Fruit fly (Drosophila melanogaster) whole organism, embryonic: ENCODE measurements around the gene Pop4.

Experiments used
- Asciz ChIP-seq: fragments of 200-800 bp; sonication (Bioruptor generic); optimal IDR thresholded peaks from 2 replicates; lab custom pipeline; 2017; ENCODE audit warnings: missing biosample characterization, mild to moderate bottlenecking, missing genetic modification characterization, missing genetic modification reagents
- CG10543 ChIP-seq: fragments of 200-800 bp; sonication (Bioruptor generic); optimal IDR thresholded peaks from 3 replicates; lab custom pipeline; 2017; ENCODE audit warnings: missing biosample characterization, mild to moderate bottlenecking, missing genetic modification characterization, moderate library complexity
- CG13296 ChIP-seq: fragments of 200-800 bp; sonication (Bioruptor generic); optimal IDR thresholded peaks from 3 replicates; lab custom pipeline; 2018; ENCODE audit warnings: missing biosample characterization, mild to moderate bottlenecking, missing genetic modification characterization
- CG17568 ChIP-seq: fragments of 200-800 bp; sonication (Bioruptor generic); optimal IDR thresholded peaks from 2 replicates; lab custom pipeline; 2018; ENCODE audit warnings: missing biosample characterization, mild to moderate bottlenecking, missing genetic modification characterization, moderate library complexity
- CG17829 ChIP-seq: fragments of 200-800 bp; optimal IDR thresholded peaks from 2 replicates; lab custom pipeline; 2019; ENCODE audit warnings: missing biosample characterization, mild to moderate bottlenecking, missing genetic modification characterization, moderate library complexity
- CG31224 ChIP-seq: fragments of 200-800 bp; sonication (Bioruptor generic); IDR thresholded peaks from 2 replicates; pipeline ENCODE4 v1.3.6; 2022; ENCODE audit warnings: missing biosample characterization, missing genetic modification characterization
- CG31441 ChIP-seq: fragments of 200-800 bp; sonication (Bioruptor generic); IDR thresholded peaks from 2 replicates; pipeline ENCODE4 v1.3.6; 2022; ENCODE audit warnings: missing biosample characterization, missing genetic modification characterization
- CG34376 ChIP-seq: fragments of 200-800 bp; sonication (Bioruptor generic); optimal IDR thresholded peaks from 2 replicates; lab custom pipeline; 2018; ENCODE audit warnings: missing biosample characterization, mild to moderate bottlenecking, missing genetic modification characterization
- CG4707 ChIP-seq: fragments of 200-800 bp; sonication (Bioruptor generic); optimal IDR thresholded peaks from 2 replicates; lab custom pipeline; 2018; ENCODE audit warnings: missing biosample characterization, mild to moderate bottlenecking, missing genetic modification characterization, moderate library complexity
- CG6175 ChIP-seq: fragments of 200-800 bp; sonication (Bioruptor generic); IDR thresholded peaks from 3 replicates; pipeline ENCODE4 v1.3.6; 2022; ENCODE audit warnings: missing biosample characterization, missing genetic modification characterization
- CG6689 ChIP-seq: fragments of 200-800 bp; sonication (Bioruptor generic); IDR thresholded peaks from 2 replicates; pipeline ENCODE4 v1.3.6; 2022; ENCODE audit warnings: missing biosample characterization, missing genetic modification characterization
- CG7963 ChIP-seq: fragments of 200-800 bp; sonication (Bioruptor generic); IDR thresholded peaks from 3 replicates; pipeline ENCODE4 v1.3.6; 2022; ENCODE audit warnings: missing biosample characterization, missing genetic modification characterization; ENCODE audit not compliant: partially characterized antibody
- CG8290 ChIP-seq, 3 experiments: fragments of 200-800 bp; sonication (Bioruptor generic); optimal IDR thresholded peaks; 2 replicates each; lab custom pipeline; 2016 to 2019; ENCODE audit warnings: missing biosample characterization in 3 of 3, missing genetic modification characterization in 3 of 3, mild to moderate bottlenecking in 2 of 3, moderate library complexity in 1 of 3
- CG8944 ChIP-seq: fragments of 200-800 bp; sonication (Bioruptor generic); optimal IDR thresholded peaks from 3 replicates; lab custom pipeline; 2016; ENCODE audit warnings: missing biosample characterization, missing genetic modification characterization
- CG9932 ChIP-seq: fragments of 200-800 bp; sonication (Bioruptor generic); IDR thresholded peaks from 2 replicates; pipeline ENCODE4 v1.3.6; 2022; ENCODE audit warnings: missing biosample characterization, missing genetic modification characterization
- D ChIP-seq, 2 experiments: fragments of 200-800 bp in 1 of 2; fragments of >200 bp in 1 of 2; sonication (Bioruptor generic) in 1 of 2; optimal IDR thresholded peaks; 2 replicates in 1 of 2; 3 replicates in 1 of 2; lab custom pipeline; 2017; ENCODE audit warnings: mild to moderate bottlenecking in 1 of 2, missing biosample characterization in 1 of 2, missing genetic modification characterization in 1 of 2, missing genetic modification reagents in 1 of 2
- D19A ChIP-seq: fragments of 200-800 bp; optimal IDR thresholded peaks from 3 replicates; lab custom pipeline; 2019; ENCODE audit warnings: missing biosample characterization, mild to moderate bottlenecking, missing genetic modification characterization, moderate library complexity
- Deaf1 ChIP-seq: fragments of 200-800 bp; optimal IDR thresholded peaks from 3 replicates; lab custom pipeline; 2019; ENCODE audit warnings: missing biosample characterization, mild to moderate bottlenecking, missing genetic modification characterization, moderate library complexity
- Dip3 ChIP-seq: fragments of 200-800 bp; sonication (Bioruptor generic); optimal IDR thresholded peaks from 3 replicates; lab custom pipeline; 2016; ENCODE audit warnings: missing biosample characterization, missing genetic modification characterization
- Fer3 ChIP-seq: fragments of 200-800 bp; sonication (Bioruptor generic); optimal IDR thresholded peaks from 2 replicates; lab custom pipeline; 2018; ENCODE audit warnings: missing biosample characterization, mild to moderate bottlenecking, missing genetic modification characterization, moderate library complexity
- Hr51 ChIP-seq, 2 experiments: fragments of 200-800 bp; sonication (Bioruptor generic); optimal IDR thresholded peaks; 2 replicates in 1 of 2; 3 replicates in 1 of 2; lab custom pipeline; 2016 to 2018; ENCODE audit warnings: missing biosample characterization in 2 of 2, missing genetic modification characterization in 2 of 2, mild to moderate bottlenecking in 1 of 2, moderate library complexity in 1 of 2
- Lim3 ChIP-seq: fragments of 200-800 bp; sonication (Bioruptor generic); IDR thresholded peaks from 2 replicates; pipeline ENCODE4 v1.3.6; 2022; ENCODE audit warnings: missing biosample characterization, missing genetic modification characterization
- Six4 ChIP-seq: fragments of 200-800 bp; sonication (Bioruptor generic); optimal IDR thresholded peaks from 2 replicates; lab custom pipeline; 2016; ENCODE audit warnings: missing biosample characterization, missing genetic modification characterization
- Usf ChIP-seq: fragments of 200-800 bp; sonication (Bioruptor generic); optimal IDR thresholded peaks from 2 replicates; lab custom pipeline; 2017; ENCODE audit warnings: missing genotype, missing biosample characterization, missing genetic modification characterization
- aop ChIP-seq: fragments of 200-800 bp; sonication (Bioruptor generic); IDR thresholded peaks from 2 replicates; pipeline ENCODE4 v1.3.6; 2022; ENCODE audit warnings: missing biosample characterization, missing genetic modification characterization
- ara ChIP-seq: fragments of 200-800 bp; sonication (Bioruptor generic); IDR thresholded peaks from 2 replicates; pipeline ENCODE4 v1.3.6; 2022; ENCODE audit warnings: missing biosample characterization, missing genetic modification characterization
- chif ChIP-seq, 2 experiments: fragments of 200-800 bp; sonication (Bioruptor generic); optimal IDR thresholded peaks; 3 replicates each; lab custom pipeline; 2016; ENCODE audit warnings: missing biosample characterization in 2 of 2, missing genetic modification characterization in 2 of 2
- ci ChIP-seq: fragments of 200-800 bp; sonication (Bioruptor generic); IDR thresholded peaks from 3 replicates; pipeline ENCODE4 v1.3.6; 2022; ENCODE audit warnings: missing biosample characterization, missing genetic modification characterization
- danr ChIP-seq: fragments of 200-800 bp; sonication (Bioruptor generic); IDR thresholded peaks from 2 replicates; pipeline ENCODE4 v1.3.6; 2022; ENCODE audit warnings: missing biosample characterization, missing genetic modification characterization
- dati ChIP-seq: fragments of 200-800 bp; sonication (Bioruptor generic); IDR thresholded peaks from 2 replicates; pipeline ENCODE4 v1.3.6; 2022; ENCODE audit warnings: missing biosample characterization, missing genetic modification characterization
- gcm ChIP-seq: fragments of 200-800 bp; sonication (Bioruptor generic); optimal IDR thresholded peaks from 2 replicates; lab custom pipeline; 2019; ENCODE audit warnings: missing biosample characterization, mild to moderate bottlenecking, missing genetic modification characterization, moderate library complexity
- gem ChIP-seq: fragments of 200-800 bp; sonication (Bioruptor generic); optimal IDR thresholded peaks from 2 replicates; lab custom pipeline; 2019; ENCODE audit warnings: missing biosample characterization, mild to moderate bottlenecking, missing genetic modification characterization, moderate library complexity
- hb ChIP-seq: fragments of 200-800 bp; sonication (Bioruptor generic); IDR thresholded peaks from 3 replicates; pipeline ENCODE4 v1.3.6; 2022; ENCODE audit warnings: missing biosample characterization, missing genetic modification characterization; ENCODE audit not compliant: partially characterized antibody
- hkb ChIP-seq, 2 experiments: fragments of 200-800 bp in 1 of 2; fragments of >200 bp in 1 of 2; sonication (Bioruptor generic) in 1 of 2; IDR thresholded peaks in 1 of 2; optimal IDR thresholded peaks in 1 of 2; 2 replicates each; pipeline versions ENCODE4 v1.3.6 to Lab custom; 2017 to 2022; ENCODE audit warnings: missing biosample characterization in 1 of 2, missing genetic modification characterization in 1 of 2
- jumu ChIP-seq: fragments of 200-800 bp; sonication (Bioruptor generic); optimal IDR thresholded peaks from 3 replicates; lab custom pipeline; 2016; ENCODE audit warnings: missing biosample characterization, missing genetic modification characterization
- kay ChIP-seq: fragments of 200-800 bp; sonication (Bioruptor generic); optimal IDR thresholded peaks from 2 replicates; lab custom pipeline; 2016; ENCODE audit warnings: missing biosample characterization, missing genetic modification characterization
- klu ChIP-seq: fragments of 200-800 bp; sonication (Bioruptor generic); IDR thresholded peaks from 2 replicates; pipeline ENCODE4 v1.3.6; 2022; ENCODE audit warnings: missing biosample characterization, missing genetic modification characterization
- nau ChIP-seq: fragments of 200-800 bp; sonication (Bioruptor generic); optimal IDR thresholded peaks from 3 replicates; lab custom pipeline; 2017; ENCODE audit warnings: missing biosample characterization, mild to moderate bottlenecking, missing genetic modification characterization, missing genetic modification reagents
- nerfin-1 ChIP-seq: fragments of 200-800 bp; sonication (Bioruptor generic); optimal IDR thresholded peaks from 3 replicates; lab custom pipeline; 2019; ENCODE audit warnings: missing biosample characterization, mild to moderate bottlenecking, missing genetic modification characterization, moderate library complexity
- pros ChIP-seq: fragments of 200-800 bp; sonication (Bioruptor generic); optimal IDR thresholded peaks from 3 replicates; lab custom pipeline; 2019; ENCODE audit warnings: missing biosample characterization, mild to moderate bottlenecking, missing genetic modification characterization, moderate library complexity
- seq ChIP-seq: fragments of 200-800 bp; sonication (Bioruptor generic); IDR thresholded peaks from 2 replicates; pipeline ENCODE4 v1.3.6; 2022; ENCODE audit warnings: missing biosample characterization, missing genetic modification characterization
- shn ChIP-seq: fragments of 200-800 bp; sonication (Bioruptor generic); optimal IDR thresholded peaks from 3 replicates; lab custom pipeline; 2016; ENCODE audit warnings: missing biosample characterization, missing genetic modification characterization
- ttk ChIP-seq: fragments of 200-800 bp; sonication (Bioruptor generic); IDR thresholded peaks from 2 replicates; pipeline ENCODE4 v2.1.2; 2022; ENCODE audit warnings: missing biosample characterization, missing genetic modification characterization
- usp ChIP-seq: fragments of >200 bp; optimal IDR thresholded peaks from 2 replicates; lab custom pipeline; 2017; ENCODE audit warnings: missing biosample characterization, missing genetic modification characterization
- wdn ChIP-seq: fragments of 200-800 bp; sonication (Bioruptor generic); IDR thresholded peaks from 2 replicates; pipeline ENCODE4 v1.3.6; 2022; ENCODE audit warnings: missing biosample characterization, missing genetic modification characterization
- z ChIP-seq: fragments of 200-800 bp; sonication (Bioruptor generic); IDR thresholded peaks from 3 replicates; pipeline ENCODE4 v1.3.6; 2022; ENCODE audit warnings: missing biosample characterization, missing genetic modification characterization
- zf30C ChIP-seq: fragments of 200-800 bp; sonication (Bioruptor generic); optimal IDR thresholded peaks from 3 replicates; lab custom pipeline; 2018; ENCODE audit warnings: missing biosample characterization, mild to moderate bottlenecking, missing genetic modification characterization
- zfh2 ChIP-seq: fragments of 200-800 bp; sonication (Bioruptor generic); optimal IDR thresholded peaks from 2 replicates; lab custom pipeline; 2016; ENCODE audit warnings: missing biosample characterization, missing genetic modification characterization

Gene Pop4

dm6 chr3L:7961973-7962753 lies 16.3 kb downstream of the Pop4 start (continued):
- peak; percentile 5 for TF ChIP-seq CG4707 (GFP tag; lab: Kevin White, UChicago)
- no peak for TF ChIP-seq Dip3
- TF ChIP-seq jumu (GFP tag; lab: Kevin White, UChicago), result no peak
- TF ChIP-seq nerfin-1 (tag; lab: Kevin White, UChicago), result peak; percentile 8
- TF ChIP-seq Six4 (GFP tag; lab: Kevin White, UChicago), result no peak
- TF ChIP-seq ttk (GFP tag; lab: Robert Waterston, UW), result no peak
- no peak for TF ChIP-seq hkb (optimal IDR thresholded peaks at IDR 0.05; lab: Kevin White, UChicago)
- no peak for TF ChIP-seq hkb (GFP tag; IDR thresholded peaks at IDR 0.05; lab: Robert Waterston, UW)
- peak in 1 of 2 experiments; percentile 46 for TF ChIP-seq Hr51 (GFP tag; optimal IDR thresholded peaks at IDR 0.05; lab: Kevin White, UChicago)
- peak; percentile 53 for TF ChIP-seq CG34376 (GFP tag; lab: Kevin White, UChicago)
- peak; percentile 58; the same call in 1 of the 2 replicates for TF ChIP-seq CG31441 (GFP tag; lab: Robert Waterston, UW)
- no peak for TF ChIP-seq CG10543 (GFP tag; lab: Kevin White, UChicago)
- no peak for TF ChIP-seq CG6689
- no peak for TF ChIP-seq shn (GFP tag; lab: Kevin White, UChicago)
- no peak for TF ChIP-seq Usf (GFP tag; lab: Kevin White, UChicago)
- no peak for TF ChIP-seq aop
- peak; percentile 27 for TF ChIP-seq Asciz (GFP tag; lab: Kevin White, UChicago)
- TF ChIP-seq wdn (GFP tag; lab: Robert Waterston, UW), result no peak
- peak; percentile 62 for TF ChIP-seq gem (tag; lab: Kevin White, UChicago)
- no peak for TF ChIP-seq seq (GFP tag; lab: Robert Waterston, UW)
- TF ChIP-seq CG9932 (GFP tag; lab: Robert Waterston, UW), result no peak
- TF ChIP-seq gcm (GFP tag; lab: Kevin White, UChicago), result no peak
- no peak for TF ChIP-seq pros (GFP tag; lab: Kevin White, UChicago)
- no peak for TF ChIP-seq ara (GFP tag; lab: Robert Waterston, UW)
- TF ChIP-seq ci, result 0 out of 3 replicates have a peak, but pooled peaks have one; percentile 47
- no peak for TF ChIP-seq zfh2
- TF ChIP-seq hb (GFP tag; lab: Robert Waterston, UW), result no peak
- TF ChIP-seq CG8290 (GFP tag; optimal IDR thresholded peaks at IDR 0.05; lab: Kevin White, UChicago), result no peak
- no peak for TF ChIP-seq CG8290 (tag; optimal IDR thresholded peaks at IDR 0.05; lab: Kevin White, UChicago)
- no peak for TF ChIP-seq chif (GFP tag; optimal IDR thresholded peaks at IDR 0.05; lab: Kevin White, UChicago)
- no peak for TF ChIP-seq klu (GFP tag; lab: Robert Waterston, UW)
- TF ChIP-seq kay, result no peak
- no peak for TF ChIP-seq CG8944 (GFP tag; lab: Kevin White, UChicago)
- peak; percentile 23; the same call in 1 of the 3 replicates for TF ChIP-seq z
- no peak for TF ChIP-seq Deaf1 (tag; lab: Kevin White, UChicago)
- no peak for TF ChIP-seq nau (GFP tag; lab: Kevin White, UChicago)
- TF ChIP-seq CG17568 (GFP tag; lab: Kevin White, UChicago), result peak; percentile 21
- TF ChIP-seq Lim3 (GFP tag; lab: Robert Waterston, UW), result peak; percentile 77; the same call in 1 of the 2 replicates
- no peak for TF ChIP-seq CG13296 (GFP tag; lab: Kevin White, UChicago)
- peak; percentile 57 for TF ChIP-seq CG17829
- TF ChIP-seq CG31224, result no peak
- TF ChIP-seq CG6175, result no peak
- TF ChIP-seq danr (GFP tag; lab: Robert Waterston, UW), result no peak
- no peak for TF ChIP-seq zf30C
- no peak for TF ChIP-seq dati (GFP tag; lab: Robert Waterston, UW)
- TF ChIP-seq Fer3 (tag; lab: Kevin White, UChicago), result no peak
- peak; percentile 44 for TF ChIP-seq D19A (tag; lab: Kevin White, UChicago)
- no peak for TF ChIP-seq usp
- no peak for TF ChIP-seq CG7963 (GFP tag; lab: Robert Waterston, UW)
- no peak for TF ChIP-seq D (optimal IDR thresholded peaks at IDR 0.05; lab: Kevin White, UChicago)
- no peak for TF ChIP-seq D (GFP tag; optimal IDR thresholded peaks at IDR 0.05; lab: Kevin White, UChicago)
